Worm (Caenorhabditis elegans): ENCODE data around the gene W02F12.4.

DNA sequence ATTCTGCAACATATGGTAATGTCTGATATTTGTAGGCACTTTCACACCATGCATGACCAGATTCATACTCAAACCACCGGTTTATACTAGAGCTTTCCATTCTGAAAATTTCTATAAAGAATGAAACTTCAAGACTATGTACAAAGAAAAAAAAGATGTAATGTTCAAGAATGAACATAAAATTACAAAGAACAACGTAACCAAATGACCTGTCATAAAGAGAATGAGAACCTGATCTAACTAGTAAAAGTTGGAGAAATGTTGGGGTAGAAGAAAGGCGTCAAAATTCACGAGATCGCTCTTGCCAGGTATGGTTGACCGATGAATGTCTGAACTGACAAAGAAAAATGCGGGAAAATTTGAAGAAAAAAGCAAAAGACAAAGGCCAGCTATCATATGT is 9.2 kb downstream of the W02F12.4 start, which contains the start of gene W02F12.2:
- no peak for TF ChIP-seq cog-1 (tag; optimal IDR thresholded peaks at IDR 0.05)
- TF ChIP-seq klf-2 (GFP tag; conservative IDR thresholded peaks at IDR 0.05), result no peak
- no peak for TF ChIP-seq ref-1 (GFP tag; conservative IDR thresholded peaks at IDR 0.05)

All from whole organism, midembryonic.